Worm (Caenorhabditis elegans) whole organism, late embryonic: ENCODE data around the gene dpm-1.

Source experiments
- C38D4.7 ChIP-seq: fragments of 200-800 bp; sonication (Bioruptor generic); optimal IDR thresholded peaks from 2 replicates; lab custom pipeline; 2018; ENCODE audit warnings: mild to moderate bottlenecking, missing genetic modification characterization, moderate library complexity, missing compliant biosample characterization
- F13H6.1 ChIP-seq: sonication (generic microtip); optimal IDR thresholded peaks from 2 replicates; lab custom pipeline; 2016; ENCODE audit warnings: missing genetic modification characterization, missing compliant biosample characterization
- K02D7.2 ChIP-seq: sonication (generic microtip); optimal IDR thresholded peaks from 2 replicates; lab custom pipeline; 2017; ENCODE audit warnings: mild to moderate bottlenecking, missing genetic modification characterization, missing compliant biosample characterization
- Y22D7AL.16 ChIP-seq: sonication (generic microtip); optimal IDR thresholded peaks from 2 replicates; lab custom pipeline; 2016; ENCODE audit warnings: missing genetic modification characterization, missing compliant biosample characterization
- ahr-1 ChIP-seq: sonication (generic microtip); optimal IDR thresholded peaks from 2 replicates; lab custom pipeline; 2016; ENCODE audit warnings: missing genetic modification characterization, missing compliant biosample characterization
- ceh-14 ChIP-seq: sonication (generic microtip); optimal IDR thresholded peaks from 2 replicates; lab custom pipeline; 2016; ENCODE audit warnings: missing genotype, missing genetic modification characterization, missing compliant biosample characterization
- ceh-19 ChIP-seq: fragments of 200-800 bp; sonication (Bioruptor generic); optimal IDR thresholded peaks from 2 replicates; lab custom pipeline; 2018; ENCODE audit warnings: mild to moderate bottlenecking, missing genetic modification characterization, missing compliant biosample characterization
- ceh-30 ChIP-seq: fragments of 150-350 bp; optimal IDR thresholded peaks from 2 replicates; lab custom pipeline; 2014; ENCODE audit warnings: missing biosample characterization, missing genetic modification characterization
- ceh-31 ChIP-seq: sonication (generic microtip); optimal IDR thresholded peaks from 2 replicates; lab custom pipeline; 2016; ENCODE audit warnings: missing genetic modification characterization, missing compliant biosample characterization
- ceh-34 ChIP-seq: sonication (generic microtip); optimal IDR thresholded peaks from 2 replicates; lab custom pipeline; 2016; ENCODE audit warnings: mild to moderate bottlenecking, missing genetic modification characterization, missing compliant biosample characterization
- ceh-45 ChIP-seq: fragments of 200-800 bp; sonication (Bioruptor generic); IDR thresholded peaks from 2 replicates; pipeline ENCODE4 v1.3.6; 2022; ENCODE audit warnings: missing genetic modification reagents, missing genetic modification characterization, missing compliant biosample characterization
- ceh-48 ChIP-seq: sonication (generic microtip); optimal IDR thresholded peaks from 2 replicates; lab custom pipeline; 2016; ENCODE audit warnings: missing genetic modification characterization, inconsistent platforms, missing compliant biosample characterization
- ceh-6 ChIP-seq: fragments of 200-800 bp; sonication (Bioruptor generic); optimal IDR thresholded peaks from 2 replicates; lab custom pipeline; 2018; ENCODE audit warnings: mild to moderate bottlenecking, missing genetic modification characterization, missing compliant biosample characterization
- ceh-9 ChIP-seq: sonication (generic microtip); optimal IDR thresholded peaks from 2 replicates; lab custom pipeline; 2016; ENCODE audit warnings: mild to moderate bottlenecking, missing genetic modification characterization, inconsistent platforms, missing compliant biosample characterization
- elt-2 ChIP-seq: sonication (generic microtip); optimal IDR thresholded peaks from 2 replicates; lab custom pipeline; 2016; ENCODE audit warnings: missing genetic modification reagents, missing genetic modification characterization, missing compliant biosample characterization
- elt-4 ChIP-seq: sonication (generic microtip); optimal IDR thresholded peaks from 2 replicates; lab custom pipeline; 2016; ENCODE audit warnings: missing genetic modification characterization, missing compliant biosample characterization
- ets-4 ChIP-seq: sonication (generic microtip); optimal IDR thresholded peaks from 2 replicates; lab custom pipeline; 2016; ENCODE audit warnings: missing genetic modification characterization, missing compliant biosample characterization
- eyg-1 ChIP-seq: sonication (generic microtip); optimal IDR thresholded peaks from 2 replicates; lab custom pipeline; 2016; ENCODE audit warnings: missing genotype, missing genetic modification characterization, missing compliant biosample characterization
- fax-1 ChIP-seq: sonication (generic microtip); optimal IDR thresholded peaks from 2 replicates; lab custom pipeline; 2016; ENCODE audit warnings: missing genotype, missing genetic modification characterization, missing compliant biosample characterization
- fkh-10 ChIP-seq: fragments of 150-350 bp; optimal IDR thresholded peaks from 2 replicates; lab custom pipeline; 2014; ENCODE audit warnings: missing biosample characterization, missing genetic modification reagents, missing genetic modification characterization
- gmeb-2 ChIP-seq: sonication (generic microtip); optimal IDR thresholded peaks from 2 replicates; lab custom pipeline; 2016; ENCODE audit warnings: missing genetic modification characterization, inconsistent platforms, missing compliant biosample characterization
- hlh-13 ChIP-seq: fragments of 200-800 bp; sonication (Bioruptor generic); optimal IDR thresholded peaks from 2 replicates; lab custom pipeline; 2018; ENCODE audit warnings: mild to moderate bottlenecking, missing genetic modification characterization, missing compliant biosample characterization
- hlh-8 ChIP-seq: sonication (generic microtip); optimal IDR thresholded peaks from 2 replicates; lab custom pipeline; 2016; ENCODE audit warnings: missing genotype, missing genetic modification characterization, missing compliant biosample characterization
- lin-11 ChIP-seq: fragments of 200-800 bp; sonication (Bioruptor generic); optimal IDR thresholded peaks from 2 replicates; lab custom pipeline; 2018; ENCODE audit warnings: mild to moderate bottlenecking, missing genetic modification characterization, missing compliant biosample characterization
- nfya-1 ChIP-seq: sonication (generic microtip); optimal IDR thresholded peaks from 2 replicates; lab custom pipeline; 2017; ENCODE audit warnings: missing genetic modification characterization, mild to moderate bottlenecking, missing compliant biosample characterization, antibody characterized with exemption, moderate library complexity
- nhr-232 ChIP-seq: sonication (generic microtip); optimal IDR thresholded peaks from 2 replicates; lab custom pipeline; 2016; ENCODE audit warnings: missing genetic modification characterization, missing compliant biosample characterization
- pha-2 ChIP-seq: sonication (generic microtip); optimal IDR thresholded peaks from 2 replicates; lab custom pipeline; 2017; ENCODE audit warnings: mild to moderate bottlenecking, missing genetic modification characterization, missing compliant biosample characterization
- pha-4 ChIP-seq: fragments of 150-350 bp; optimal IDR thresholded peaks from 2 replicates; lab custom pipeline; 2018; ENCODE audit warnings: missing biosample characterization, missing genetic modification reagents, missing genetic modification characterization
- pqm-1 ChIP-seq: sonication (generic microtip); optimal IDR thresholded peaks from 2 replicates; lab custom pipeline; 2016; ENCODE audit warnings: missing genetic modification characterization, missing compliant biosample characterization
- pros-1 ChIP-seq: fragments of 150-350 bp; optimal IDR thresholded peaks from 2 replicates; lab custom pipeline; 2014; ENCODE audit warnings: missing biosample characterization, missing genetic modification reagents, missing genetic modification characterization
- ref-2 ChIP-seq: sonication (generic microtip); optimal IDR thresholded peaks from 2 replicates; lab custom pipeline; 2016; ENCODE audit warnings: missing genetic modification characterization, missing compliant biosample characterization
- sdc-2 ChIP-seq: sonication (generic microtip); optimal IDR thresholded peaks from 2 replicates; lab custom pipeline; 2016; ENCODE audit warnings: missing genotype, missing genetic modification characterization, missing compliant biosample characterization
- sox-2 ChIP-seq: fragments of 200-800 bp; sonication (Bioruptor generic); IDR thresholded peaks from 2 replicates; pipeline ENCODE4 v1.3.6; 2022; ENCODE audit warnings: missing genetic modification reagents, missing genetic modification characterization, missing compliant biosample characterization
- syd-9 ChIP-seq: sonication (generic microtip); optimal IDR thresholded peaks from 2 replicates; lab custom pipeline; 2016; ENCODE audit warnings: mild to moderate bottlenecking, missing genetic modification characterization, moderate library complexity, missing compliant biosample characterization
- tbx-7 ChIP-seq: sonication (generic microtip); optimal IDR thresholded peaks from 2 replicates; lab custom pipeline; 2016; ENCODE audit warnings: missing genotype, missing genetic modification characterization, missing compliant biosample characterization
- unc-3 ChIP-seq, 2 experiments: fragments of 200-800 bp in 1 of 2; sonication (Bioruptor generic) in 1 of 2; sonication (generic microtip) in 1 of 2; conservative IDR thresholded peaks in 1 of 2; optimal IDR thresholded peaks in 1 of 2; 2 replicates each; pipeline versions ENCODE4 v1.3.6 to Lab custom; 2016 to 2022; ENCODE audit warnings: missing compliant biosample characterization in 2 of 2, missing genetic modification characterization in 2 of 2, missing genetic modification reagents in 1 of 2
- unc-42 ChIP-seq: sonication (generic microtip); optimal IDR thresholded peaks from 2 replicates; lab custom pipeline; 2016; ENCODE audit warnings: missing genotype, missing genetic modification characterization, missing compliant biosample characterization
- unc-86 ChIP-seq: sonication (generic microtip); optimal IDR thresholded peaks from 2 replicates; lab custom pipeline; 2016; ENCODE audit warnings: missing genetic modification characterization, missing compliant biosample characterization

dpm-1 gene

ce11 chrIV:410420-410891 is 35.0 kb upstream of the dpm-1 start, which contains the start of gene T07A9.12 (continued):
- TF ChIP-seq hlh-8 (tag; lab: Kevin White, UChicago): peak; percentile 80
- TF ChIP-seq hlh-13 (GFP tag; lab: Kevin White, UChicago): no peak
- TF ChIP-seq lin-11: no peak
- peak; percentile 58 for TF ChIP-seq pha-2 (tag; lab: Kevin White, UChicago)
- peak; percentile 61 for TF ChIP-seq ceh-34 (tag; lab: Kevin White, UChicago)
- no peak for TF ChIP-seq C38D4.7 (GFP tag; lab: Kevin White, UChicago)
- peak; percentile 99 for TF ChIP-seq ceh-31 (tag; lab: Kevin White, UChicago)
- TF ChIP-seq gmeb-2 (tag; lab: Kevin White, UChicago): no peak
- peak; percentile 54 for TF ChIP-seq ahr-1
- no peak for TF ChIP-seq elt-4 (tag; lab: Kevin White, UChicago)
- peak; percentile 70 for TF ChIP-seq ets-4 (tag; lab: Kevin White, UChicago)
- peak; percentile 78 for TF ChIP-seq pqm-1
- TF ChIP-seq tbx-7 (tag; lab: Kevin White, UChicago): peak; percentile 84
- TF ChIP-seq pha-4 (tag; lab: Kevin White, UChicago): no peak
- TF ChIP-seq nfya-1 (tag; lab: Kevin White, UChicago): peak; percentile 70
- TF ChIP-seq fax-1 (tag; lab: Kevin White, UChicago): peak; percentile 82
- TF ChIP-seq nhr-232 (tag; lab: Kevin White, UChicago): no peak
- no peak for TF ChIP-seq sox-2 (GFP tag; lab: Robert Waterston, UW)
- no peak for TF ChIP-seq ceh-9 (tag; lab: Kevin White, UChicago)
- peak; percentile 84 for TF ChIP-seq elt-2 (tag; lab: Kevin White, UChicago)
- TF ChIP-seq ceh-6 (GFP tag; lab: Kevin White, UChicago): no peak
- TF ChIP-seq ref-2 (tag; lab: Kevin White, UChicago): peak; percentile 90

ce11 chrIV:419674-420073 is 25.8 kb upstream of the dpm-1 start, which contains the start of gene eri-1:
Gene eri-1 (minus strand): TSS chrIV:419958.
- TF ChIP-seq C38D4.7 (GFP tag; lab: Kevin White, UChicago) (no peak), pha-4 (tag; lab: Kevin White, UChicago) (no peak), ceh-14 (tag; lab: Kevin White, UChicago) (no peak), pros-1 (tag; lab: Kevin White, UChicago) (no peak), ahr-1 (no peak), sdc-2 (tag; lab: Kevin White, UChicago) (no peak), ceh-30 (no peak), eyg-1 (tag; lab: Kevin White, UChicago) (no peak), ceh-45 (GFP tag; lab: Robert Waterston, UW) (no peak), nhr-232 (tag; lab: Kevin White, UChicago) (no peak), sox-2 (GFP tag; lab: Robert Waterston, UW) (no peak), K02D7.2 (tag; lab: Kevin White, UChicago) (no peak), ceh-19 (GFP tag; lab: Kevin White, UChicago) (no peak)

- TF ChIP-seq unc-3 (GFP tag; conservative IDR thresholded peaks at IDR 0.05; lab: Robert Waterston, UW) (no peak), unc-3 (tag; optimal IDR thresholded peaks at IDR 0.05; lab: Kevin White, UChicago) (no peak), pha-2 (tag; lab: Kevin White, UChicago) (no peak), nfya-1 (tag; lab: Kevin White, UChicago) (no peak), ahr-1 (no peak), Y22D7AL.16 (tag; lab: Kevin White, UChicago) (no peak), F13H6.1 (tag; lab: Kevin White, UChicago) (no peak), ceh-48 (tag; lab: Kevin White, UChicago) (no peak), syd-9 (no peak), fkh-10 (no peak), fax-1 (tag; lab: Kevin White, UChicago) (no peak), unc-42 (no peak), unc-86 (no peak), elt-2 (tag; lab: Kevin White, UChicago) (no peak), lin-11 (no peak)
Observed at ce11 chrIV:420686-421085, 24.8 kb upstream of the dpm-1 start.
